Fruit fly (Drosophila melanogaster) whole organism, adult: Measurements from ENCODE around the gene Cyp12a4.

Source experiments
- CG11617 ChIP-seq: fragments of 200-800 bp; sonication (Bioruptor generic); optimal IDR thresholded peaks from 2 replicates; lab custom pipeline; 2017; ENCODE audit warnings: mild to moderate bottlenecking, missing biosample characterization, missing genetic modification reagents, missing genetic modification characterization
- CG12768 ChIP-seq: fragments of 200-800 bp; sonication (Bioruptor generic); optimal IDR thresholded peaks from 2 replicates; lab custom pipeline; 2017; ENCODE audit warnings: missing biosample characterization, missing genetic modification characterization, mild to moderate bottlenecking, moderate library complexity, missing genetic modification reagents
- CG14711 ChIP-seq: fragments of 200-800 bp; sonication (Bioruptor generic); optimal IDR thresholded peaks from 2 replicates; lab custom pipeline; 2018; ENCODE audit warnings: missing biosample characterization, mild to moderate bottlenecking, missing genetic modification characterization, moderate library complexity
- CG1620 ChIP-seq: fragments of 200-800 bp; sonication (Bioruptor generic); optimal IDR thresholded peaks from 2 replicates; lab custom pipeline; 2016; ENCODE audit warnings: missing biosample characterization, missing genetic modification characterization
- CG33017 ChIP-seq: fragments of 200-800 bp; sonication (Bioruptor generic); optimal IDR thresholded peaks from 2 replicates; lab custom pipeline; 2018; ENCODE audit warnings: missing biosample characterization, mild to moderate bottlenecking, missing genetic modification characterization, moderate library complexity
- CG5204 ChIP-seq: fragments of 200-800 bp; sonication (Bioruptor generic); optimal IDR thresholded peaks from 2 replicates; lab custom pipeline; 2016; ENCODE audit warnings: missing biosample characterization, missing genetic modification characterization
- CG7045 ChIP-seq: fragments of 200-800 bp; sonication (Bioruptor generic); optimal IDR thresholded peaks from 2 replicates; lab custom pipeline; 2017; ENCODE audit warnings: missing biosample characterization, mild to moderate bottlenecking, missing genetic modification characterization
- CG7101 ChIP-seq: fragments of 200-800 bp; sonication (Bioruptor generic); optimal IDR thresholded peaks from 2 replicates; lab custom pipeline; 2018; ENCODE audit warnings: missing biosample characterization, mild to moderate bottlenecking, missing genetic modification characterization, moderate library complexity
- Clk ChIP-seq: fragments of 200-800 bp; sonication (Bioruptor generic); optimal IDR thresholded peaks from 2 replicates; lab custom pipeline; 2017; ENCODE audit warnings: missing biosample characterization, missing genetic modification characterization
- Crg-1 ChIP-seq: fragments of 200-800 bp; sonication (Bioruptor generic); optimal IDR thresholded peaks from 2 replicates; lab custom pipeline; 2016; ENCODE audit warnings: missing biosample characterization, missing genetic modification characterization
- Hr96 ChIP-seq: fragments of 200-800 bp; sonication (Bioruptor generic); optimal IDR thresholded peaks from 2 replicates; lab custom pipeline; 2016; ENCODE audit warnings: missing biosample characterization, missing genetic modification characterization
- Mnt ChIP-seq: fragments of 200-800 bp; sonication (Bioruptor generic); optimal IDR thresholded peaks from 2 replicates; lab custom pipeline; 2016; ENCODE audit warnings: missing biosample characterization, mild to moderate bottlenecking, missing genetic modification characterization
- bab1 ChIP-seq: fragments of 200-800 bp; sonication (Bioruptor generic); optimal IDR thresholded peaks from 3 replicates; lab custom pipeline; 2019; ENCODE audit warnings: missing biosample characterization, mild to moderate bottlenecking, missing genetic modification characterization, moderate library complexity
- cic ChIP-seq: fragments of 200-800 bp; sonication (Bioruptor generic); optimal IDR thresholded peaks from 2 replicates; lab custom pipeline; 2017; ENCODE audit warnings: missing biosample characterization, mild to moderate bottlenecking, missing genetic modification characterization, moderate library complexity
- kay ChIP-seq: fragments of 200-800 bp; sonication (Bioruptor generic); peaks from one replicate; lab custom pipeline; 2016; ENCODE audit warnings: missing biosample characterization, missing genetic modification characterization, borderline replicate concordance
- ovo ChIP-seq: fragments of 200-800 bp; sonication (Bioruptor generic); optimal IDR thresholded peaks from 2 replicates; lab custom pipeline; 2016; ENCODE audit warnings: missing biosample characterization, missing genetic modification characterization
- pad ChIP-seq: fragments of 200-800 bp; sonication (Bioruptor generic); optimal IDR thresholded peaks from 3 replicates; lab custom pipeline; 2017; ENCODE audit warnings: missing biosample characterization, missing genetic modification characterization, mild to moderate bottlenecking, moderate library complexity, missing genetic modification reagents
- tj ChIP-seq: fragments of 200-800 bp; sonication (Bioruptor generic); optimal IDR thresholded peaks from 3 replicates; lab custom pipeline; 2017; ENCODE audit warnings: missing biosample characterization, mild to moderate bottlenecking, missing genetic modification characterization, moderate library complexity
- toe ChIP-seq: fragments of 200-800 bp; sonication (Bioruptor generic); optimal IDR thresholded peaks from 2 replicates; lab custom pipeline; 2016; ENCODE audit warnings: missing biosample characterization, missing genetic modification characterization

Cyp12a4 gene

dm6 chr3R:19093127-19093812 is 41.7 kb upstream of the Cyp12a4 start:
- no peak for TF ChIP-seq CG5204 (GFP tag; lab: Kevin White, UChicago)
- peak; percentile 12 for TF ChIP-seq pad (GFP tag; lab: Kevin White, UChicago)
- no peak for TF ChIP-seq CG7045
- TF ChIP-seq ovo, result no peak

dm6 chr3R:19094039-19094438 is 40.9 kb upstream of the Cyp12a4 start, which contains the start of gene cdi:
Gene cdi, minus strand, starts transcription at chr3R:19094270.
- TF ChIP-seq CG7045 (no peak), CG14711 (no peak), toe (GFP tag; lab: Kevin White, UChicago) (no peak), tj (peak; percentile 45), Mnt (peak; percentile 65), CG7101 (tag; lab: Kevin White, UChicago) (peak; percentile 41), CG33017 (tag; lab: Kevin White, UChicago) (peak; percentile 12), cic (GFP tag; lab: Kevin White, UChicago) (peak; percentile 0), CG12768 (GFP tag; lab: Kevin White, UChicago) (peak; percentile 55), bab1 (GFP tag; lab: Kevin White, UChicago) (peak; percentile 12)

dm6 chr3R:19094799-19095418 is 40.0 kb upstream of the Cyp12a4 start, which contains the start of the genes mRpL55 and ATPsynD:
Gene mRpL55, minus strand, starts transcription at chr3R:19094905.
Gene ATPsynD, plus strand, starts transcription at chr3R:19095000.
- TF ChIP-seq CG1620 (GFP tag; lab: Kevin White, UChicago) (no peak), ovo (no peak), CG7101 (tag; lab: Kevin White, UChicago) (peak; percentile 27), bab1 (GFP tag; lab: Kevin White, UChicago) (peak; percentile 62), Crg-1 (GFP tag; lab: Kevin White, UChicago) (peak; percentile 4), CG12768 (GFP tag; lab: Kevin White, UChicago) (no peak), CG11617 (GFP tag; lab: Kevin White, UChicago) (peak; percentile 77), CG33017 (tag; lab: Kevin White, UChicago) (peak; percentile 14), pad (GFP tag; lab: Kevin White, UChicago) (peak; percentile 9), CG7045 (no peak), Mnt (peak; percentile 46), cic (GFP tag; lab: Kevin White, UChicago) (no peak), CG14711 (no peak), Hr96 (GFP tag; lab: Kevin White, UChicago) (no peak), tj (no peak)

dm6 chr3R:19096299-19097048 is 38.5 kb upstream of the Cyp12a4 start, which contains the start of gene CG6040:
Gene CG6040, plus strand, starts transcription at chr3R:19096961.
- TF ChIP-seq CG11617 (GFP tag; lab: Kevin White, UChicago) (no peak), CG1620 (GFP tag; lab: Kevin White, UChicago) (peak; percentile 48), kay (no peak), Crg-1 (GFP tag; lab: Kevin White, UChicago) (peak; percentile 36), tj (no peak), CG7045 (peak; percentile 42), CG12768 (GFP tag; lab: Kevin White, UChicago) (peak; percentile 1), bab1 (GFP tag; lab: Kevin White, UChicago) (peak; percentile 50), Hr96 (GFP tag; lab: Kevin White, UChicago) (peak; percentile 15), CG33017 (tag; lab: Kevin White, UChicago) (no peak), CG7101 (tag; lab: Kevin White, UChicago) (peak; percentile 14), ovo (peak; percentile 18), Clk (GFP tag; lab: Kevin White, UChicago) (no peak), toe (GFP tag; lab: Kevin White, UChicago) (peak; percentile 4), Mnt (peak; percentile 20)

- no peak for TF ChIP-seq kay
- TF ChIP-seq tj, result peak; percentile 96
Observed at dm6 chr3R:19098272-19098671, 36.7 kb upstream of the Cyp12a4 start.

dm6 chr3R:19100098-19100497 is 34.9 kb upstream of the Cyp12a4 start:
- TF ChIP-seq Hr96 (GFP tag; lab: Kevin White, UChicago), result no peak

dm6 chr3R:19101267-19101840 is 33.6 kb upstream of the Cyp12a4 start:
- TF ChIP-seq CG12768 (GFP tag; lab: Kevin White, UChicago) (no peak), pad (GFP tag; lab: Kevin White, UChicago) (no peak), ovo (no peak), CG5204 (GFP tag; lab: Kevin White, UChicago) (no peak), CG7101 (tag; lab: Kevin White, UChicago) (no peak), Crg-1 (GFP tag; lab: Kevin White, UChicago) (no peak)
